Worm (Caenorhabditis elegans): ENCODE results near the gene clec-124.

- TF ChIP-seq sea-2 (GFP tag; optimal IDR thresholded peaks at IDR 0.05), result no peak
- no peak for TF ChIP-seq egl-27 (tag; optimal IDR thresholded peaks at IDR 0.05)
- no peak for TF ChIP-seq ZK546.5 (tag; optimal IDR thresholded peaks at IDR 0.05)
- TF ChIP-seq fkh-10 (GFP tag; optimal IDR thresholded peaks at IDR 0.05), result no peak
- no peak for TF ChIP-seq pha-4 (tag; optimal IDR thresholded peaks at IDR 0.05)
- no peak for TF ChIP-seq nhr-25 (tag; optimal IDR thresholded peaks at IDR 0.05)
- no peak for TF ChIP-seq nhr-11 (tag; optimal IDR thresholded peaks at IDR 0.05)
- TF ChIP-seq ztf-4 (tag; optimal IDR thresholded peaks at IDR 0.05), result no peak
- no peak for TF ChIP-seq fos-1 (tag; optimal IDR thresholded peaks at IDR 0.05)
Measured at ce11 chrII:3297914-3298313, 48.4 kb downstream of the clec-124 start, which contains the start of gene btb-18.
